Fruit fly (Drosophila melanogaster) whole organism, embryonic: ENCODE results near the gene CG6511.

ENCODE experiments used
- B-H1 ChIP-seq: fragments of 200-800 bp; sonication (Bioruptor generic); IDR thresholded peaks from 3 replicates; pipeline ENCODE4 v1.3.6; 2022; ENCODE audit warnings: missing biosample characterization, missing genetic modification characterization
- Bgb ChIP-seq: fragments of 200-800 bp; sonication (Bioruptor generic); IDR thresholded peaks from 2 replicates; pipeline ENCODE4 v1.3.6; 2022; ENCODE audit warnings: missing biosample characterization, missing genetic modification characterization; ENCODE audit not compliant: partially characterized antibody
- CG10654 ChIP-seq: fragments of 200-800 bp; sonication (Bioruptor generic); optimal IDR thresholded peaks from 2 replicates; lab custom pipeline; 2016; ENCODE audit warnings: missing biosample characterization, missing genetic modification characterization
- CG10959 ChIP-seq: fragments of 200-800 bp; sonication (Bioruptor generic); IDR thresholded peaks from 2 replicates; pipeline ENCODE4 v1.3.6; 2022; ENCODE audit warnings: missing biosample characterization, missing genetic modification characterization
- CG11247 ChIP-seq: fragments of 200-800 bp; sonication (Bioruptor generic); IDR thresholded peaks from 2 replicates; pipeline ENCODE4 v1.3.6; 2022; ENCODE audit warnings: missing biosample characterization, missing genetic modification characterization
- CG11398 ChIP-seq: fragments of 200-800 bp; sonication (Bioruptor generic); optimal IDR thresholded peaks from 2 replicates; lab custom pipeline; 2016; ENCODE audit warnings: missing biosample characterization, missing genetic modification characterization
- CG14014 ChIP-seq: fragments of 200-800 bp; sonication (Bioruptor generic); IDR thresholded peaks from 2 replicates; pipeline ENCODE4 v1.3.6; 2022; ENCODE audit warnings: missing biosample characterization, missing genetic modification characterization
- CG14710 ChIP-seq: fragments of 200-800 bp; sonication (Bioruptor generic); optimal IDR thresholded peaks from 3 replicates; lab custom pipeline; 2019; ENCODE audit warnings: missing biosample characterization, mild to moderate bottlenecking, missing genetic modification characterization, moderate library complexity
- CG15011 ChIP-seq: fragments of 200-800 bp; sonication (Bioruptor generic); optimal IDR thresholded peaks from 3 replicates; lab custom pipeline; 2018; ENCODE audit warnings: missing biosample characterization, mild to moderate bottlenecking, missing genetic modification characterization
- CG16813 ChIP-seq: fragments of 200-800 bp; sonication (Bioruptor generic); IDR thresholded peaks from 3 replicates; pipeline ENCODE4 v1.3.6; 2022; ENCODE audit warnings: missing biosample characterization, missing genetic modification characterization; ENCODE audit not compliant: partially characterized antibody
- CG2875 ChIP-seq: fragments of 200-800 bp; sonication (Bioruptor generic); optimal IDR thresholded peaks from 2 replicates; lab custom pipeline; 2017; ENCODE audit warnings: missing biosample characterization, mild to moderate bottlenecking, missing genetic modification characterization, missing genetic modification reagents
- CG6254 ChIP-seq: fragments of 200-800 bp; sonication (Bioruptor generic); optimal IDR thresholded peaks from 3 replicates; lab custom pipeline; 2017; ENCODE audit warnings: mild to moderate bottlenecking, missing biosample characterization, missing genetic modification reagents, missing genetic modification characterization
- CG6689 ChIP-seq: fragments of 200-800 bp; sonication (Bioruptor generic); IDR thresholded peaks from 2 replicates; pipeline ENCODE4 v1.3.6; 2022; ENCODE audit warnings: missing biosample characterization, missing genetic modification characterization
- CG8089 ChIP-seq: fragments of 200-800 bp; sonication (Bioruptor generic); optimal IDR thresholded peaks from 3 replicates; lab custom pipeline; 2016; ENCODE audit warnings: missing biosample characterization, missing genetic modification characterization
- CG8290 ChIP-seq, 3 experiments: fragments of 200-800 bp; sonication (Bioruptor generic); optimal IDR thresholded peaks; 2 replicates each; lab custom pipeline; 2016 to 2019; ENCODE audit warnings: missing biosample characterization in 3 of 3, missing genetic modification characterization in 3 of 3, mild to moderate bottlenecking in 2 of 3, moderate library complexity in 1 of 3
- CG9215 ChIP-seq: fragments of 200-800 bp; sonication (Bioruptor generic); IDR thresholded peaks from 2 replicates; pipeline ENCODE4 v1.3.6; 2022; ENCODE audit warnings: missing biosample characterization, missing genetic modification characterization
- Chrac-16 ChIP-seq: fragments of 200-800 bp; sonication (Bioruptor generic); optimal IDR thresholded peaks from 3 replicates; lab custom pipeline; 2016; ENCODE audit warnings: missing biosample characterization, missing genetic modification characterization
- CkIIα-i1 ChIP-seq: fragments of 200-800 bp; sonication (Bioruptor generic); IDR thresholded peaks from 2 replicates; pipeline ENCODE4 v1.3.6; 2022; ENCODE audit warnings: missing biosample characterization, missing genetic modification characterization
- E2f1 ChIP-seq: fragments of 200-800 bp; sonication (Bioruptor generic); IDR thresholded peaks from 2 replicates; pipeline ENCODE4 v1.3.6; 2022; ENCODE audit warnings: missing biosample characterization, missing genetic modification characterization
- Ets97D ChIP-seq: fragments of 200-800 bp; sonication (Bioruptor generic); optimal IDR thresholded peaks from 3 replicates; lab custom pipeline; 2016; ENCODE audit warnings: missing biosample characterization, missing genetic modification characterization
- Gug ChIP-seq: fragments of 200-800 bp; sonication (Bioruptor generic); IDR thresholded peaks from 4 replicates; pipeline ENCODE4 v1.3.6; 2022; ENCODE audit warnings: missing biosample characterization, missing genetic modification characterization
- HLH3B ChIP-seq: fragments of 200-800 bp; sonication (Bioruptor generic); IDR thresholded peaks from 2 replicates; pipeline ENCODE4 v1.3.6; 2022; ENCODE audit warnings: missing biosample characterization, missing genetic modification characterization
- Mad ChIP-seq: fragments of 200-800 bp; sonication (Bioruptor generic); optimal IDR thresholded peaks from 2 replicates; lab custom pipeline; 2016; ENCODE audit warnings: missing biosample characterization, missing genetic modification characterization
- Med ChIP-seq: fragments of 200-800 bp; sonication (Bioruptor generic); peaks from one replicate; lab custom pipeline; 2016; ENCODE audit warnings: missing biosample characterization, missing genetic modification characterization, mild to moderate bottlenecking, inconsistent platforms, moderate library complexity
- NFAT ChIP-seq: fragments of 200-800 bp; sonication (Bioruptor generic); IDR thresholded peaks from 2 replicates; pipeline ENCODE4 v1.3.6; 2022; ENCODE audit warnings: missing biosample characterization, missing genetic modification characterization
- NK7.1 ChIP-seq: fragments of 200-800 bp; sonication (Bioruptor generic); optimal IDR thresholded peaks from 3 replicates; lab custom pipeline; 2016; ENCODE audit warnings: missing biosample characterization, missing genetic modification characterization
- PHDP ChIP-seq: fragments of 200-800 bp; sonication (Bioruptor generic); optimal IDR thresholded peaks from 3 replicates; lab custom pipeline; 2018; ENCODE audit warnings: missing biosample characterization, mild to moderate bottlenecking, missing genetic modification characterization, moderate library complexity
- Sin3A ChIP-seq: fragments of >200 bp; optimal IDR thresholded peaks from 2 replicates; lab custom pipeline; 2018
- TFAM ChIP-seq: fragments of 200-800 bp; sonication (Bioruptor generic); optimal IDR thresholded peaks from 2 replicates; lab custom pipeline; 2017; ENCODE audit warnings: missing biosample characterization, missing genetic modification characterization, inconsistent platforms
- Xbp1 ChIP-seq: fragments of 200-800 bp; sonication (Bioruptor generic); optimal IDR thresholded peaks from 3 replicates; lab custom pipeline; 2016; ENCODE audit warnings: missing biosample characterization, mild to moderate bottlenecking, missing genetic modification characterization
- YL-1 ChIP-seq: fragments of 200-800 bp; sonication (Bioruptor generic); optimal IDR thresholded peaks from 3 replicates; lab custom pipeline; 2017; ENCODE audit warnings: missing biosample characterization, mild to moderate bottlenecking, missing genetic modification characterization
- amos ChIP-seq: fragments of 200-800 bp; sonication (Bioruptor generic); IDR thresholded peaks from 2 replicates; pipeline ENCODE4 v1.3.6; 2022; ENCODE audit warnings: missing biosample characterization, missing genetic modification characterization; ENCODE audit not compliant: partially characterized antibody
- aop ChIP-seq: fragments of 200-800 bp; sonication (Bioruptor generic); IDR thresholded peaks from 2 replicates; pipeline ENCODE4 v1.3.6; 2022; ENCODE audit warnings: missing biosample characterization, missing genetic modification characterization
- chinmo ChIP-seq: fragments of 200-800 bp; sonication (Bioruptor generic); IDR thresholded peaks from 4 replicates; pipeline ENCODE4 v1.3.6; 2022; ENCODE audit warnings: missing biosample characterization, missing genetic modification characterization; ENCODE audit not compliant: partially characterized antibody
- corto ChIP-seq: fragments of 200-800 bp; sonication (Bioruptor generic); optimal IDR thresholded peaks from 2 replicates; lab custom pipeline; 2016; ENCODE audit warnings: missing biosample characterization, mild to moderate bottlenecking, missing genetic modification characterization, moderate library complexity
- crol ChIP-seq: fragments of 200-800 bp; sonication (Bioruptor generic); IDR thresholded peaks from 2 replicates; pipeline ENCODE4 v1.3.6; 2022; ENCODE audit warnings: missing biosample characterization, missing genetic modification characterization
- da ChIP-seq: fragments of 200-800 bp; sonication (Bioruptor generic); optimal IDR thresholded peaks from 2 replicates; lab custom pipeline; 2016; ENCODE audit warnings: missing biosample characterization, missing genetic modification characterization
- ems ChIP-seq: fragments of 200-800 bp; sonication (Bioruptor generic); optimal IDR thresholded peaks from 3 replicates; lab custom pipeline; 2016; ENCODE audit warnings: missing biosample characterization, missing genetic modification characterization
- exex ChIP-seq: fragments of 200-800 bp; sonication (Bioruptor generic); optimal IDR thresholded peaks from 4 replicates; lab custom pipeline; 2018; ENCODE audit warnings: missing biosample characterization, mild to moderate bottlenecking, missing genetic modification characterization, moderate library complexity
- gem ChIP-seq: fragments of 200-800 bp; sonication (Bioruptor generic); optimal IDR thresholded peaks from 2 replicates; lab custom pipeline; 2019; ENCODE audit warnings: missing biosample characterization, mild to moderate bottlenecking, missing genetic modification characterization, moderate library complexity
- hbn ChIP-seq: fragments of 200-800 bp; sonication (Bioruptor generic); IDR thresholded peaks from 2 replicates; pipeline ENCODE4 v1.3.6; 2022; ENCODE audit warnings: missing biosample characterization, missing genetic modification characterization; ENCODE audit not compliant: partially characterized antibody
- jing ChIP-seq: fragments of 200-800 bp; sonication (Bioruptor generic); optimal IDR thresholded peaks from 2 replicates; lab custom pipeline; 2018; ENCODE audit warnings: missing biosample characterization, mild to moderate bottlenecking, missing genetic modification characterization
- lilli ChIP-seq: fragments of 200-800 bp; sonication (Bioruptor generic); optimal IDR thresholded peaks from 3 replicates; lab custom pipeline; 2016; ENCODE audit warnings: missing biosample characterization, missing genetic modification characterization
- ranshi ChIP-seq: fragments of 200-800 bp; sonication (Bioruptor generic); IDR thresholded peaks from 2 replicates; pipeline ENCODE4 v1.3.6; 2022; ENCODE audit warnings: missing biosample characterization, missing genetic modification characterization
- scrt ChIP-seq: fragments of 200-800 bp; sonication (Bioruptor generic); optimal IDR thresholded peaks from 2 replicates; lab custom pipeline; 2018; ENCODE audit warnings: missing biosample characterization, mild to moderate bottlenecking, missing genetic modification characterization, moderate library complexity
- sens-2 ChIP-seq: fragments of 200-800 bp; sonication (Bioruptor generic); IDR thresholded peaks from 2 replicates; pipeline ENCODE4 v1.3.6; 2022; ENCODE audit warnings: missing biosample characterization, missing genetic modification characterization
- slbo ChIP-seq: fragments of 200-800 bp; sonication (Bioruptor generic); IDR thresholded peaks from 2 replicates; pipeline ENCODE4 v1.3.6; 2022; ENCODE audit warnings: missing biosample characterization, missing genetic modification characterization
- ssp ChIP-seq: fragments of 200-800 bp; sonication (Bioruptor generic); IDR thresholded peaks from 2 replicates; pipeline ENCODE4 v1.3.6; 2022; ENCODE audit warnings: missing biosample characterization, missing genetic modification characterization
- tup ChIP-seq: fragments of 200-800 bp; sonication (Bioruptor generic); optimal IDR thresholded peaks from 2 replicates; lab custom pipeline; 2016; ENCODE audit warnings: missing biosample characterization, mild to moderate bottlenecking, missing genetic modification characterization, moderate library complexity
- vfl ChIP-seq: fragments of 200-800 bp; sonication (Bioruptor generic); optimal IDR thresholded peaks from 2 replicates; lab custom pipeline; 2016; ENCODE audit warnings: missing biosample characterization, missing genetic modification characterization
- zfh2 ChIP-seq: fragments of 200-800 bp; sonication (Bioruptor generic); optimal IDR thresholded peaks from 2 replicates; lab custom pipeline; 2016; ENCODE audit warnings: missing biosample characterization, missing genetic modification characterization

CG6511 gene

dm6 chr3L:8719990-8720559 lies 1.0 kb upstream of the CG6511 start, which contains the start of gene SrpRbeta (continued):
- peak; percentile 7 for TF ChIP-seq ems (GFP tag; lab: Kevin White, UChicago)
- no peak for TF ChIP-seq gem (tag; lab: Kevin White, UChicago)
- TF ChIP-seq Chrac-16 = no peak
- TF ChIP-seq CG10959 (GFP tag; lab: Robert Waterston, UW) = no peak
- no peak for TF ChIP-seq scrt (GFP tag; lab: Kevin White, UChicago)
- TF ChIP-seq PHDP (tag; lab: Kevin White, UChicago) = peak; percentile 7
- TF ChIP-seq da = no peak
- TF ChIP-seq CG11247 (GFP tag; lab: Robert Waterston, UW) = peak; percentile 17; the same call in 1 of the 2 replicates
- TF ChIP-seq YL-1 (GFP tag; lab: Kevin White, UChicago) = peak; percentile 87
- no peak for TF ChIP-seq Gug (GFP tag; lab: Robert Waterston, UW)
- no peak for TF ChIP-seq CG15011 (GFP tag; lab: Kevin White, UChicago)
- TF ChIP-seq ranshi (GFP tag; lab: Robert Waterston, UW) = no peak
- TF ChIP-seq zfh2 = peak; percentile 36
- peak; percentile 23 for TF ChIP-seq Ets97D
- TF ChIP-seq Med (GFP tag; lab: Kevin White, UChicago) = peak; percentile 92
- TF ChIP-seq CG8290 (GFP tag; optimal IDR thresholded peaks at IDR 0.05; lab: Kevin White, UChicago) = no peak
- TF ChIP-seq CG8290 (tag; optimal IDR thresholded peaks at IDR 0.05; lab: Kevin White, UChicago) = peak in 1 of 2 experiments; percentile 75
- TF ChIP-seq Bgb = no peak
- no peak for TF ChIP-seq NK7.1
- peak; percentile 65; the same call in 1 of the 2 replicates for TF ChIP-seq NFAT (GFP tag; lab: Robert Waterston, UW)
- no peak for TF ChIP-seq tup (GFP tag; lab: Kevin White, UChicago)
- no peak for TF ChIP-seq ssp (GFP tag; lab: Robert Waterston, UW)
- TF ChIP-seq exex = no peak
- no peak for TF ChIP-seq HLH3B
- no peak for TF ChIP-seq CG2875
- no peak for TF ChIP-seq CG6689
- no peak for TF ChIP-seq TFAM (GFP tag; lab: Kevin White, UChicago)
- no peak for TF ChIP-seq aop (GFP tag; lab: Robert Waterston, UW)
- no peak for TF ChIP-seq CG8089
- no peak for TF ChIP-seq CG6254 (GFP tag; lab: Kevin White, UChicago)
- no peak for TF ChIP-seq chinmo
- TF ChIP-seq vfl (GFP tag; lab: Kevin White, UChicago) = peak; percentile 47
- TF ChIP-seq B-H1 = no peak
- TF ChIP-seq lilli (GFP tag; lab: Kevin White, UChicago) = peak; percentile 40
- TF ChIP-seq CG11398 (GFP tag; lab: Kevin White, UChicago) = no peak
- no peak for TF ChIP-seq crol (GFP tag; lab: Robert Waterston, UW)
- TF ChIP-seq CG16813 (GFP tag; lab: Robert Waterston, UW) = no peak
- TF ChIP-seq hbn (GFP tag; lab: Robert Waterston, UW) = no peak
- no peak for TF ChIP-seq E2f1 (GFP tag; lab: Robert Waterston, UW)
- TF ChIP-seq Xbp1 (GFP tag; lab: Kevin White, UChicago) = peak; percentile 50
- peak; percentile 7; the same call in 1 of the 2 replicates for TF ChIP-seq amos
- peak; percentile 35 for TF ChIP-seq Mad
- no peak for TF ChIP-seq CG10654 (GFP tag; lab: Kevin White, UChicago)
- no peak for TF ChIP-seq CkIIα-i1 (GFP tag; lab: Robert Waterston, UW)
- TF ChIP-seq CG14014 (GFP tag; lab: Robert Waterston, UW) = 0 out of 2 replicates have a peak, but pooled peaks have one; percentile 24
- peak; percentile 52; the same call in 1 of the 2 replicates for TF ChIP-seq slbo (GFP tag; lab: Robert Waterston, UW)
- peak; percentile 11 for TF ChIP-seq Sin3A (lab: Kevin White, UChicago)
- no peak for TF ChIP-seq jing (GFP tag; lab: Kevin White, UChicago)
- no peak for TF ChIP-seq CG9215 (GFP tag; lab: Robert Waterston, UW)
- no peak for TF ChIP-seq corto (GFP tag; lab: Kevin White, UChicago)
- TF ChIP-seq CG14710 (tag; lab: Kevin White, UChicago) = no peak
- TF ChIP-seq sens-2 (GFP tag; lab: Robert Waterston, UW) = no peak
